Worm (Caenorhabditis elegans): ENCODE data around the gene R08A2.9.

Gene R08A2.9

DNA sequence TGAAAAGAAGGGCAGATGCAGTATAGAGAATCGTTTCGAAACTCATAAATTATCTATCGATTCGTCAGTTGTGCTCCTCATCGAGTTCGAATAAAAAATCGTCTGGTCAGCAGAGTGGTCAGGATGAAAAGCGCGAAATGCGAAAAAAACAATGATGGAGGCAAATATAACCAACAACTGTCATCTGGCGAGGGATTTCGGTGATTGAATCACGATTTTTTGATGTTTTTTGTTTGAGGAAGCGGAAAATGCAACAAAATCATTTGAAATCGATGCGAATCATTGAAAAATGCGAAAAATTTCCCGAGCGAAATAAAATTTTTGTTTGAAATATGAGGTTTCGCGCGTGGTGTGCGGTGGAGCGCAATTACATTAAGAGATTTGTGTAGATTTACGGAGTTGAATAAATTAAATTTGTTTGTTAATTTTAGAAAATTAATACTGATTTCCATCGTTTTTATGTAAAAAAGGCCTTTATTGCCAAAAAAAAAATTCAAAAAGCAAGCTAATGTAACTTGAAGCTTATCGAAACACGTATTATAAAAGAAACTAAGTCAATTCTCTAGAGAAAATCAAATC is 26.2 kb downstream of the R08A2.9 start, which contains the start of gene unc-61 (continued):
- TF ChIP-seq ztf-18 (tag; optimal IDR thresholded peaks at IDR 0.05) (no peak), hrde-1 (tag; optimal IDR thresholded peaks at IDR 0.05; ENCODE audit: borderline replicate concordance) (no peak), snpc-1.3 (tag; optimal IDR thresholded peaks at IDR 0.05; ENCODE audit: insufficient read depth) (no peak), ceh-79 (tag; optimal IDR thresholded peaks at IDR 0.05) (no peak), F57C9.4 (tag; optimal IDR thresholded peaks at IDR 0.05) (no peak), unc-130 (GFP tag; optimal IDR thresholded peaks at IDR 0.05) (no peak), mcd-1 (GFP tag; IDR thresholded peaks at IDR 0.05) (peak; percentile 79), hmg-20 (GFP tag; IDR thresholded peaks at IDR 0.05) (no peak)

DNA sequence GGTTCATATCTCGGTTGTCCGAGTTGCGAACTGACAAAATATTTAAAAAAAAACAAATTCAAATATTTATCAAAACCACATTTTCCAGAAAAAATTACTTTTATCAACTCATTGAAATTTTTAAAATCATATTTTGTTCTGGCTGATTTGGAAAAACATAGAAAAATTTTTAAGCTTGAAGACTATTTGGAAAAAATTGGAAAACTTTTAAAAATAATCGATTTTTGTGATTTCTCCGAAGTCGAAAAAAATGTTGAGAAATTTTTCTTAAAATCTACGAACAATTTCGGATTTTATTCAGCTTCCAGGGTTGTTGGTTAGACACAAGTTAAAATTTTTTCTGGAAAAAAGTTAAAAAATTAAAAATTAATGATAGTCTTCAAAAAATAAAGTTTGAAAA is 28.8 kb downstream of the R08A2.9 start, which contains the start of gene Y50E8A.5:
Gene Y50E8A.5, minus strand, starts transcription at position 101 of the 400 bp plus-strand sequence.
- TF ChIP-seq hlh-12 (tag; optimal IDR thresholded peaks at IDR 0.05): no peak
- TF ChIP-seq nhr-179 (tag; optimal IDR thresholded peaks at IDR 0.05): no peak
- no peak for TF ChIP-seq rec-8 (tag; optimal IDR thresholded peaks at IDR 0.05)
- TF ChIP-seq snpc-3.4 (tag; optimal IDR thresholded peaks at IDR 0.05): no peak
- TF ChIP-seq B0336.3 (GFP tag; IDR thresholded peaks at IDR 0.05): no peak
- no peak for TF ChIP-seq ceh-40 (GFP tag; IDR thresholded peaks at IDR 0.05)
- no peak for TF ChIP-seq dox-1 (GFP tag; IDR thresholded peaks at IDR 0.05)
- TF ChIP-seq Y79H2A.3 (GFP tag; conservative IDR thresholded peaks at IDR 0.05): no peak
- no peak for TF ChIP-seq ccch-3 (GFP tag; optimal IDR thresholded peaks at IDR 0.05)

DNA sequence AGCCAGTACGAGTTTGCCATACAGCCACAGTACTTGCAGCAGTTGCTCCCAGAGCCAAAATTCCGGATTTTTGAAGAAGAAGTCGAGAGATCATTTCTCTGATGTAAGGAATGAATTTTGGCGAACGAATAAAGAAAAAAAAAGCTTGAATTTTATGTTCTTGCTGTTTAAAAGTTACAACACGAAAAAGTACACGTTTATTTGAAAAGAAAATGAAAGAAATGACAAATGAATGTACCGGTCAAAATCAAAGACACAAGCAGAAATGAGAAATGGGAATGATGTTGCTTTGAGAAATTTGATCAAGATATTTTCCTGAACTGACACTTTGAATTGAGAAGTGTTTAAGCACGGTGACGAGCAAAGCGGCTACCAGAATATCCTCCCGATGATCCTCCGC is 33.2 kb downstream of the R08A2.9 start, which contains the start of gene Y50E8A.6:
Gene Y50E8A.6, minus strand, starts transcription at position 101 of the 400 bp plus-strand sequence.
- TF ChIP-seq F52B5.7 (tag; optimal IDR thresholded peaks at IDR 0.05) (no peak), snpc-3.4 (tag; optimal IDR thresholded peaks at IDR 0.05) (no peak), Y67H2A.10 (GFP tag; conservative IDR thresholded peaks at IDR 0.05) (no peak), K12H6.12 (tag; optimal IDR thresholded peaks at IDR 0.05) (no peak), tlf-1 (GFP tag; optimal IDR thresholded peaks at IDR 0.05) (no peak), F23B12.7 (tag; optimal IDR thresholded peaks at IDR 0.05; ENCODE audit: insufficient read depth) (no peak), hrde-1 (tag; optimal IDR thresholded peaks at IDR 0.05; ENCODE audit: borderline replicate concordance) (no peak), snpc-4 (GFP tag; optimal IDR thresholded peaks at IDR 0.05) (no peak), snpc-4 (tag; optimal IDR thresholded peaks at IDR 0.05) (no peak), hmg-20 (GFP tag; IDR thresholded peaks at IDR 0.05) (no peak), sdz-38 (tag; optimal IDR thresholded peaks at IDR 0.05) (no peak), ceh-40 (GFP tag; IDR thresholded peaks at IDR 0.05) (no peak), him-1 (tag; optimal IDR thresholded peaks at IDR 0.05) (no peak), rpc-1 (optimal IDR thresholded peaks at IDR 0.05) (no peak), rpc-1 (tag; optimal IDR thresholded peaks at IDR 0.05) (no peak), T07F8.4 (tag; optimal IDR thresholded peaks at IDR 0.05) (no peak), rec-8 (tag; optimal IDR thresholded peaks at IDR 0.05) (no peak), T26A5.8 (tag; optimal IDR thresholded peaks at IDR 0.05) (no peak), Y79H2A.3 (GFP tag; conservative IDR thresholded peaks at IDR 0.05) (no peak), snpc-1.3 (tag; optimal IDR thresholded peaks at IDR 0.05; ENCODE audit: insufficient read depth) (no peak), lin-54 (GFP tag; optimal IDR thresholded peaks at IDR 0.05) (no peak), mxl-1 (tag; optimal IDR thresholded peaks at IDR 0.05) (no peak)

DNA sequence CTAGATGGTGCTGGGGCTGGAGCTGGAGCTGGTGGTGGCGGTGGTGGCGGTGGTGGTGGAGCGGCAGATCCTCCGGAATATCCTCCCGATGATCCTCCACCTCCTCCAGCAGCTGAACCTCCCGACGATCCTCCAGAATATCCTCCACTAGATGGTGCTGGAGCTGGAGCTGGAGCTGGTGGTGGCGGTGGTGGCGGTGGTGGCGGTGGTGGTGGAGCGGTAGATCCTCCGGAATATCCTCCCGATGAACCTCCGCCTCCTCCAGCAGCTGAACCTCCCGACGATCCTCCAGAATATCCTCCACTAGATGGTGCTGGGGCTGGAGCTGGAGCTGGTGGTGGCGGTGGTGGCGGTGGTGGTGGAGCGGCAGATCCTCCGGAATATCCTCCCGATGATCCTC is 34.8 kb downstream of the R08A2.9 start:
- TF ChIP-seq egrh-3 (GFP tag; IDR thresholded peaks at IDR 0.05): peak; percentile 78; the same call in 1 of the 2 replicates
